Worm (Caenorhabditis elegans): Measurements from ENCODE around the gene aagr-3.

ce11 chrV:9716397-9716796, 12.9 kb downstream of the aagr-3 start, which contains the start of gene str-188:
- TF ChIP-seq hpl-2 (GFP tag; optimal IDR thresholded peaks at IDR 0.05), result no peak
- no peak for TF ChIP-seq fos-1 (tag; optimal IDR thresholded peaks at IDR 0.05)
